Worm (Caenorhabditis elegans): Measurements from ENCODE around the gene smim-14.

ce11 chrIII:3480950-3481349 is 11.4 kb upstream of the smim-14 start:
- TF ChIP-seq hlh-17 (GFP tag; optimal IDR thresholded peaks at IDR 0.05; ENCODE audit: borderline replicate concordance) (no peak), nhr-90 (tag; optimal IDR thresholded peaks at IDR 0.05; ENCODE audit: poor library complexity) (no peak), lir-3 (tag; optimal IDR thresholded peaks at IDR 0.05; ENCODE audit: poor library complexity) (no peak), irx-1 (tag; optimal IDR thresholded peaks at IDR 0.05) (no peak), dpl-1 (GFP tag; optimal IDR thresholded peaks at IDR 0.05) (no peak), elt-2 (tag; optimal IDR thresholded peaks at IDR 0.05) (no peak), fkh-10 (GFP tag; optimal IDR thresholded peaks at IDR 0.05) (no peak), unc-62 (GFP tag; optimal IDR thresholded peaks at IDR 0.05) (no peak), unc-98 (GFP tag; IDR thresholded peaks at IDR 0.05) (no peak), ceh-82 (tag; optimal IDR thresholded peaks at IDR 0.05) (no peak), ceh-90 (tag; optimal IDR thresholded peaks at IDR 0.05) (no peak), aly-2 (tag; optimal IDR thresholded peaks at IDR 0.05) (no peak), ztf-11 (tag; optimal IDR thresholded peaks at IDR 0.05) (no peak)
